Worm (Caenorhabditis elegans) whole organism, L1 larva: Measurements from ENCODE around the gene F31B9.7.

ENCODE experiments used
- C34B4.2 ChIP-seq: sonication (generic microtip); optimal IDR thresholded peaks from 2 replicates; lab custom pipeline; 2017; ENCODE audit warnings: mild to moderate bottlenecking, missing genetic modification characterization, missing compliant biosample characterization
- aha-1 ChIP-seq: fragments of 150-350 bp; optimal IDR thresholded peaks from 2 replicates; lab custom pipeline; 2014; ENCODE audit warnings: missing biosample characterization, missing genetic modification characterization
- alr-1 ChIP-seq: fragments of 200-800 bp; sonication (Bioruptor generic); optimal IDR thresholded peaks from 2 replicates; lab custom pipeline; 2018; ENCODE audit warnings: borderline replicate concordance, mild to moderate bottlenecking, missing genetic modification characterization, missing compliant biosample characterization
- ceh-82 ChIP-seq, 3 experiments: fragments of 150-350 bp in 1 of 3; sonication (generic microtip) in 2 of 3; optimal IDR thresholded peaks; 2 replicates each; lab custom pipeline; 2014 to 2017; ENCODE audit warnings: missing biosample characterization in 3 of 3, missing genetic modification characterization in 3 of 3
- ceh-90 ChIP-seq: sonication (generic microtip); optimal IDR thresholded peaks from 2 replicates; lab custom pipeline; 2016; ENCODE audit warnings: missing genetic modification characterization, missing compliant biosample characterization
- ces-1 ChIP-seq: fragments of 150-350 bp; optimal IDR thresholded peaks from 2 replicates; lab custom pipeline; 2014; ENCODE audit warnings: missing biosample characterization, missing genetic modification reagents, missing genetic modification characterization
- dpl-1 ChIP-seq, 3 experiments: fragments of 150-350 bp in 2 of 3; sonication (generic microtip) in 1 of 3; optimal IDR thresholded peaks; 2 replicates each; lab custom pipeline; 2014 to 2017; ENCODE audit warnings: missing biosample characterization in 3 of 3, missing genetic modification characterization in 3 of 3, missing genetic modification reagents in 3 of 3
- efl-1 ChIP-seq, 4 experiments: fragments of 150-350 bp; optimal IDR thresholded peaks in 3 of 4; peaks in 1 of 4; 1 replicate in 1 of 4; 2 replicates in 3 of 4; lab custom pipeline; 2014; ENCODE audit warnings: missing biosample characterization in 2 of 4, missing genetic modification characterization in 2 of 4, missing genetic modification reagents in 2 of 4
- efl-3 ChIP-seq: fragments of 200-800 bp; sonication (Bioruptor generic); optimal IDR thresholded peaks from 2 replicates; lab custom pipeline; 2018; ENCODE audit warnings: mild to moderate bottlenecking, missing genetic modification characterization, missing compliant biosample characterization
- egl-13 ChIP-seq: sonication (generic microtip); optimal IDR thresholded peaks from 2 replicates; lab custom pipeline; 2016; ENCODE audit warnings: missing genotype, missing genetic modification reagents, missing genetic modification characterization, missing compliant biosample characterization
- fkh-8 ChIP-seq: sonication (generic microtip); optimal IDR thresholded peaks from 2 replicates; lab custom pipeline; 2016; ENCODE audit warnings: mild to moderate bottlenecking, missing genetic modification characterization, missing compliant biosample characterization
- grh-1 ChIP-seq: fragments of 200-800 bp; sonication (Bioruptor generic); IDR thresholded peaks from 2 replicates; pipeline ENCODE4 v1.3.6; 2022; ENCODE audit warnings: missing genetic modification reagents, missing genetic modification characterization, missing compliant biosample characterization
- hlh-4 ChIP-seq: sonication (generic microtip); optimal IDR thresholded peaks from 2 replicates; lab custom pipeline; 2016; ENCODE audit warnings: mild to moderate bottlenecking, missing genetic modification characterization, missing compliant biosample characterization
- hpl-2 ChIP-seq: fragments of 150-350 bp; optimal IDR thresholded peaks from 2 replicates; lab custom pipeline; 2014; ENCODE audit warnings: missing biosample characterization, missing genetic modification reagents, missing genetic modification characterization
- irx-1 ChIP-seq: sonication (generic microtip); optimal IDR thresholded peaks from 2 replicates; lab custom pipeline; 2016; ENCODE audit warnings: missing genetic modification characterization, missing compliant biosample characterization
- isw-1 ChIP-seq: fragments of 200-800 bp; sonication (Bioruptor generic); IDR thresholded peaks from 2 replicates; pipeline ENCODE4 v1.3.6; 2022; ENCODE audit warnings: missing genetic modification characterization, missing compliant biosample characterization
- lin-15B ChIP-seq: fragments of 150-350 bp; sonication (generic microtip); optimal IDR thresholded peaks from 3 replicates; lab custom pipeline; 2014; ENCODE audit warnings: missing biosample characterization, missing genetic modification characterization
- lin-35 ChIP-seq, 2 experiments: fragments of 150-350 bp; optimal IDR thresholded peaks; 2 replicates each; lab custom pipeline; 2014; ENCODE audit warnings: missing biosample characterization in 2 of 2, missing genetic modification characterization in 2 of 2, missing genetic modification reagents in 2 of 2
- mab-9 ChIP-seq: fragments of 200-800 bp; sonication (Bioruptor generic); IDR thresholded peaks from 2 replicates; pipeline ENCODE4 v1.3.6; 2022; ENCODE audit warnings: missing genetic modification reagents, missing genetic modification characterization, missing compliant biosample characterization
- nhr-19 ChIP-seq: fragments of 200-800 bp; sonication (Bioruptor generic); conservative IDR thresholded peaks from 2 replicates; pipeline ENCODE4 v1.3.6; 2022; ENCODE audit warnings: missing genetic modification characterization, missing compliant biosample characterization
- nhr-20 ChIP-seq: sonication (generic microtip); optimal IDR thresholded peaks from 2 replicates; lab custom pipeline; 2016; ENCODE audit warnings: mild to moderate bottlenecking, missing genetic modification characterization, missing compliant biosample characterization
- nhr-237 ChIP-seq: fragments of 150-350 bp; optimal IDR thresholded peaks from 2 replicates; lab custom pipeline; 2014; ENCODE audit warnings: missing biosample characterization, missing genetic modification characterization
- nhr-71 ChIP-seq: sonication (generic microtip); optimal IDR thresholded peaks from 2 replicates; lab custom pipeline; 2016; ENCODE audit warnings: mild to moderate bottlenecking, missing genetic modification characterization, moderate library complexity, missing compliant biosample characterization
- nhr-90 ChIP-seq: sonication (generic microtip); optimal IDR thresholded peaks from 2 replicates; lab custom pipeline; 2016; ENCODE audit warnings: mild to moderate bottlenecking, missing genetic modification characterization, missing compliant biosample characterization; ENCODE audit not compliant: poor library complexity
- pag-3 ChIP-seq: sonication (generic microtip); optimal IDR thresholded peaks from 2 replicates; lab custom pipeline; 2017; ENCODE audit warnings: missing genetic modification characterization, mild to moderate bottlenecking, missing compliant biosample characterization, antibody characterized with exemption, borderline replicate concordance; ENCODE audit not compliant: insufficient read depth
- pax-3 ChIP-seq: fragments of 200-800 bp; sonication (Bioruptor generic); optimal IDR thresholded peaks from 2 replicates; lab custom pipeline; 2018; ENCODE audit warnings: mild to moderate bottlenecking, missing genetic modification characterization, moderate library complexity, missing compliant biosample characterization
- snpc-4 ChIP-seq: fragments of 150-350 bp; optimal IDR thresholded peaks from 2 replicates; lab custom pipeline; 2014; ENCODE audit warnings: missing biosample characterization, missing genetic modification characterization
- snu-23 ChIP-seq: sonication (generic microtip); optimal IDR thresholded peaks from 2 replicates; lab custom pipeline; 2016; ENCODE audit warnings: missing genetic modification characterization, missing compliant biosample characterization
- sptf-1 ChIP-seq: fragments of 150-350 bp; optimal IDR thresholded peaks from 2 replicates; lab custom pipeline; 2014; ENCODE audit warnings: missing biosample characterization, missing genetic modification characterization
- sup-37 ChIP-seq: fragments of 200-800 bp; sonication (Bioruptor generic); optimal IDR thresholded peaks from 2 replicates; lab custom pipeline; 2018; ENCODE audit warnings: mild to moderate bottlenecking, missing genetic modification characterization, missing compliant biosample characterization
- swsn-7 ChIP-seq: sonication (generic microtip); optimal IDR thresholded peaks from 2 replicates; lab custom pipeline; 2016; ENCODE audit warnings: missing genetic modification characterization, missing compliant biosample characterization
- unc-62 ChIP-seq: fragments of 150-350 bp; optimal IDR thresholded peaks from 2 replicates; lab custom pipeline; 2014; ENCODE audit warnings: missing biosample characterization, missing genetic modification reagents, missing genetic modification characterization
- unc-98 ChIP-seq: fragments of 200-800 bp; sonication (Bioruptor generic); IDR thresholded peaks from 2 replicates; pipeline ENCODE4 v1.3.6; 2022; ENCODE audit warnings: missing genetic modification characterization, missing compliant biosample characterization
- zag-1 ChIP-seq: fragments of 150-350 bp; optimal IDR thresholded peaks from 2 replicates; lab custom pipeline; 2014; ENCODE audit warnings: missing biosample characterization, missing genetic modification characterization
- ztf-11 ChIP-seq, 2 experiments: sonication (generic microtip); optimal IDR thresholded peaks; 2 replicates each; lab custom pipeline; 2016 to 2017; ENCODE audit warnings: missing genetic modification characterization in 2 of 2, missing biosample characterization in 1 of 2, missing compliant biosample characterization in 1 of 2

Gene F31B9.7

ce11 chrX:15945806-15946205 is 26.3 kb downstream of the F31B9.7 start:
- TF ChIP-seq alr-1 (tag; lab: Kevin White, UChicago) (no peak), zag-1 (tag; lab: Kevin White, UChicago) (no peak), hpl-2 (GFP tag; lab: Kevin White, UChicago) (no peak)

- TF ChIP-seq irx-1 (tag; lab: Kevin White, UChicago): no peak
- no peak for TF ChIP-seq swsn-7 (tag; lab: Kevin White, UChicago)
- no peak for TF ChIP-seq isw-1 (GFP tag; lab: Robert Waterston, UW)
- no peak for TF ChIP-seq grh-1 (GFP tag; lab: Robert Waterston, UW)
- TF ChIP-seq unc-62 (GFP tag; lab: Kevin White, UChicago): no peak
- TF ChIP-seq pag-3 (tag; lab: Kevin White, UChicago): no peak
- no peak for TF ChIP-seq ces-1 (GFP tag; lab: Kevin White, UChicago)
- no peak for TF ChIP-seq snpc-4
- no peak for TF ChIP-seq pax-3 (tag; lab: Kevin White, UChicago)
- TF ChIP-seq snu-23: no peak
- no peak for TF ChIP-seq nhr-20 (tag; lab: Kevin White, UChicago)
- no peak for TF ChIP-seq nhr-71 (tag; lab: Kevin White, UChicago)
- no peak for TF ChIP-seq fkh-8
- no peak for TF ChIP-seq mab-9 (GFP tag; lab: Robert Waterston, UW)
- no peak for TF ChIP-seq C34B4.2 (tag; lab: Kevin White, UChicago)
- TF ChIP-seq nhr-90: no peak
- TF ChIP-seq egl-13 (tag; lab: Kevin White, UChicago): no peak
- TF ChIP-seq, all 84 proteins: peak for 0
Measured at ce11 chrX:15951194-15951593, 31.7 kb downstream of the F31B9.7 start, which contains the start of gene col-186. col-186 (plus strand) TSS chrX:15951494.

- TF ChIP-seq efl-1 (optimal IDR thresholded peaks at IDR 0.05; lab: Kevin White, UChicago) (no peak), efl-1 (GFP tag; optimal IDR thresholded peaks at IDR 0.05 in 1 of 2; lab: Kevin White, UChicago) (peak in 1 of 2 experiments; percentile 82), sptf-1 (tag; lab: Kevin White, UChicago) (no peak)
- TF ChIP-seq, all 84 proteins: peak for 1
Measured at ce11 chrX:15953086-15953485, 33.6 kb downstream of the F31B9.7 start.

- TF ChIP-seq nhr-19 (GFP tag; lab: Robert Waterston, UW) (no peak), efl-3 (GFP tag; lab: Kevin White, UChicago) (no peak), snpc-4 (peak; percentile 39), ztf-11 (tag; optimal IDR thresholded peaks at IDR 0.05; lab: Kevin White, UChicago) (no peak), dpl-1 (GFP tag; optimal IDR thresholded peaks at IDR 0.05; lab: Kevin White, UChicago) (no peak), efl-1 (optimal IDR thresholded peaks at IDR 0.05; lab: Kevin White, UChicago) (no peak), efl-1 (GFP tag; optimal IDR thresholded peaks at IDR 0.05 in 1 of 2; lab: Kevin White, UChicago) (no peak)
Measured at ce11 chrX:15953611-15954010, 34.1 kb downstream of the F31B9.7 start.

ce11 chrX:15958767-15959166 is 39.3 kb downstream of the F31B9.7 start, which contains the start of gene C09G1.5:
C09G1.5 (plus strand) TSS chrX:15959067.
- TF ChIP-seq nhr-19 (GFP tag; lab: Robert Waterston, UW) (no peak), nhr-237 (no peak), sptf-1 (tag; lab: Kevin White, UChicago) (no peak), hlh-4 (tag; lab: Kevin White, UChicago) (no peak), snpc-4 (no peak), fkh-8 (no peak), swsn-7 (tag; lab: Kevin White, UChicago) (no peak), sup-37 (GFP tag; lab: Kevin White, UChicago) (no peak), ceh-82 (tag; optimal IDR thresholded peaks at IDR 0.05; lab: Kevin White, UChicago) (no peak), egl-13 (tag; lab: Kevin White, UChicago) (no peak), efl-3 (GFP tag; lab: Kevin White, UChicago) (no peak), nhr-20 (tag; lab: Kevin White, UChicago) (no peak), isw-1 (GFP tag; lab: Robert Waterston, UW) (no peak), lin-15B (no peak), unc-98 (GFP tag; lab: Robert Waterston, UW) (no peak), grh-1 (GFP tag; lab: Robert Waterston, UW) (no peak), aha-1 (tag; lab: Kevin White, UChicago) (no peak), ceh-90 (tag; lab: Kevin White, UChicago) (no peak), lin-35 (GFP tag; optimal IDR thresholded peaks at IDR 0.05; lab: Kevin White, UChicago) (no peak)
